Worm (Caenorhabditis elegans) whole organism, L1 larva: Measurements from ENCODE around the gene str-255.

Experiments used
- aly-2 ChIP-seq: fragments of 150-350 bp; optimal IDR thresholded peaks from 2 replicates; lab custom pipeline; 2014; ENCODE audit warnings: missing biosample characterization, missing genetic modification characterization
- elt-2 ChIP-seq: sonication (generic microtip); optimal IDR thresholded peaks from 2 replicates; lab custom pipeline; 2016; ENCODE audit warnings: missing genetic modification characterization, mild to moderate bottlenecking, inconsistent platforms, missing compliant biosample characterization, missing genetic modification reagents
- elt-3 ChIP-seq, 6 experiments: fragments of 150-350 bp in 1 of 6; sonication (generic microtip); optimal IDR thresholded peaks; 2 replicates each; lab custom pipeline; 2017 to 2018; ENCODE audit warnings: missing biosample characterization in 6 of 6, missing genetic modification characterization in 6 of 6, inconsistent platforms in 1 of 6
- lin-13 ChIP-seq: fragments of 150-350 bp; optimal IDR thresholded peaks from 2 replicates; lab custom pipeline; 2014; ENCODE audit warnings: missing biosample characterization, missing genetic modification reagents, missing genetic modification characterization
- lin-15B ChIP-seq: fragments of 150-350 bp; sonication (generic microtip); optimal IDR thresholded peaks from 3 replicates; lab custom pipeline; 2014; ENCODE audit warnings: missing biosample characterization, missing genetic modification characterization
- mdl-1 ChIP-seq, 2 experiments: fragments of 150-350 bp; optimal IDR thresholded peaks; 2 replicates each; lab custom pipeline; 2014 to 2017; ENCODE audit warnings: missing biosample characterization in 2 of 2, missing genetic modification characterization in 2 of 2, inconsistent platforms in 1 of 2
- pag-3 ChIP-seq: sonication (generic microtip); optimal IDR thresholded peaks from 2 replicates; lab custom pipeline; 2017; ENCODE audit warnings: missing genetic modification characterization, mild to moderate bottlenecking, missing compliant biosample characterization, antibody characterized with exemption, borderline replicate concordance; ENCODE audit not compliant: insufficient read depth
- skn-1 ChIP-seq: fragments of 150-350 bp; optimal IDR thresholded peaks from 2 replicates; lab custom pipeline; 2014; ENCODE audit warnings: missing biosample characterization, missing genetic modification characterization
- snpc-4 ChIP-seq: fragments of 150-350 bp; optimal IDR thresholded peaks from 2 replicates; lab custom pipeline; 2014; ENCODE audit warnings: missing biosample characterization, missing genetic modification characterization
- tbx-2 ChIP-seq: sonication (generic microtip); optimal IDR thresholded peaks from 2 replicates; lab custom pipeline; 2016; ENCODE audit warnings: missing genetic modification characterization, missing compliant biosample characterization
- unc-130 ChIP-seq: fragments of 150-350 bp; optimal IDR thresholded peaks from 2 replicates; lab custom pipeline; 2017; ENCODE audit warnings: missing biosample characterization, missing genetic modification characterization, inconsistent platforms

- TF ChIP-seq unc-130 (no peak), lin-13 (GFP tag; lab: Kevin White, UChicago) (no peak), lin-15B (tag; lab: Kevin White, UChicago) (no peak), aly-2 (tag; lab: Kevin White, UChicago) (no peak), elt-3 (tag; optimal IDR thresholded peaks at IDR 0.05; lab: Kevin White, UChicago) (no peak), pag-3 (tag; lab: Kevin White, UChicago) (no peak), elt-2 (tag; lab: Kevin White, UChicago) (no peak), mdl-1 (tag; optimal IDR thresholded peaks at IDR 0.05; lab: Kevin White, UChicago) (no peak), snpc-4 (tag; lab: Kevin White, UChicago) (no peak), tbx-2 (tag; lab: Kevin White, UChicago) (no peak), skn-1 (no peak)
Observed at ce11 chrV:2183162-2183561, 19.5 kb upstream of the str-255 start, which contains the start of gene cyp-33C2.
